Worm (Caenorhabditis elegans) whole organism, L1 larva: ENCODE data around the gene ins-15.

ENCODE experiments used
- C04F5.9 ChIP-seq: sonication (generic microtip); optimal IDR thresholded peaks from 2 replicates; lab custom pipeline; 2016; ENCODE audit warnings: missing genetic modification characterization, missing compliant biosample characterization
- C16A3.4 ChIP-seq: fragments of 150-350 bp; optimal IDR thresholded peaks from 2 replicates; lab custom pipeline; 2014; ENCODE audit warnings: missing biosample characterization, missing genetic modification characterization
- C34B4.2 ChIP-seq: sonication (generic microtip); optimal IDR thresholded peaks from 2 replicates; lab custom pipeline; 2017; ENCODE audit warnings: mild to moderate bottlenecking, missing genetic modification characterization, missing compliant biosample characterization
- Y116A8C.19 ChIP-seq: sonication (generic microtip); optimal IDR thresholded peaks from 2 replicates; lab custom pipeline; 2016; ENCODE audit warnings: missing compliant biosample characterization, missing genetic modification characterization, borderline replicate concordance
- alr-1 ChIP-seq: fragments of 200-800 bp; sonication (Bioruptor generic); optimal IDR thresholded peaks from 2 replicates; lab custom pipeline; 2018; ENCODE audit warnings: borderline replicate concordance, mild to moderate bottlenecking, missing genetic modification characterization, missing compliant biosample characterization
- blmp-1 ChIP-seq: fragments of 150-350 bp; optimal IDR thresholded peaks from 2 replicates; lab custom pipeline; 2014; ENCODE audit warnings: missing biosample characterization, missing genetic modification characterization
- ceh-82 ChIP-seq, 3 experiments: fragments of 150-350 bp in 1 of 3; sonication (generic microtip) in 2 of 3; optimal IDR thresholded peaks; 2 replicates each; lab custom pipeline; 2014 to 2017; ENCODE audit warnings: missing biosample characterization in 3 of 3, missing genetic modification characterization in 3 of 3
- ceh-90 ChIP-seq: sonication (generic microtip); optimal IDR thresholded peaks from 2 replicates; lab custom pipeline; 2016; ENCODE audit warnings: missing genetic modification characterization, missing compliant biosample characterization
- dsc-1 ChIP-seq: sonication (generic microtip); optimal IDR thresholded peaks from 2 replicates; lab custom pipeline; 2016; ENCODE audit warnings: mild to moderate bottlenecking, missing genetic modification characterization, missing compliant biosample characterization
- efl-1 ChIP-seq, 4 experiments: fragments of 150-350 bp; optimal IDR thresholded peaks in 3 of 4; peaks in 1 of 4; 1 replicate in 1 of 4; 2 replicates in 3 of 4; lab custom pipeline; 2014; ENCODE audit warnings: missing biosample characterization in 2 of 4, missing genetic modification characterization in 2 of 4, missing genetic modification reagents in 2 of 4
- egl-13 ChIP-seq: sonication (generic microtip); optimal IDR thresholded peaks from 2 replicates; lab custom pipeline; 2016; ENCODE audit warnings: missing genotype, missing genetic modification reagents, missing genetic modification characterization, missing compliant biosample characterization
- fkh-4 ChIP-seq: sonication (generic microtip); optimal IDR thresholded peaks from 2 replicates; lab custom pipeline; 2016; ENCODE audit warnings: missing compliant biosample characterization, missing genetic modification characterization, borderline replicate concordance
- fkh-8 ChIP-seq: sonication (generic microtip); optimal IDR thresholded peaks from 2 replicates; lab custom pipeline; 2016; ENCODE audit warnings: mild to moderate bottlenecking, missing genetic modification characterization, missing compliant biosample characterization
- fos-1 ChIP-seq: fragments of 150-350 bp; optimal IDR thresholded peaks from 2 replicates; lab custom pipeline; 2014; ENCODE audit warnings: missing biosample characterization, missing genetic modification characterization
- hpl-2 ChIP-seq: fragments of 150-350 bp; optimal IDR thresholded peaks from 2 replicates; lab custom pipeline; 2014; ENCODE audit warnings: missing biosample characterization, missing genetic modification reagents, missing genetic modification characterization
- jun-1 ChIP-seq: fragments of 150-350 bp; optimal IDR thresholded peaks from 2 replicates; lab custom pipeline; 2014; ENCODE audit warnings: missing biosample characterization, missing genetic modification reagents, missing genetic modification characterization
- lin-13 ChIP-seq: fragments of 150-350 bp; optimal IDR thresholded peaks from 2 replicates; lab custom pipeline; 2014; ENCODE audit warnings: missing biosample characterization, missing genetic modification reagents, missing genetic modification characterization
- lin-14 ChIP-seq: fragments of 200-800 bp; sonication (Bioruptor generic); optimal IDR thresholded peaks from 2 replicates; lab custom pipeline; 2018; ENCODE audit warnings: mild to moderate bottlenecking, missing genetic modification characterization, moderate library complexity, missing compliant biosample characterization
- lin-15B ChIP-seq: fragments of 150-350 bp; sonication (generic microtip); optimal IDR thresholded peaks from 3 replicates; lab custom pipeline; 2014; ENCODE audit warnings: missing biosample characterization, missing genetic modification characterization
- lin-35 ChIP-seq, 2 experiments: fragments of 150-350 bp; optimal IDR thresholded peaks; 2 replicates each; lab custom pipeline; 2014; ENCODE audit warnings: missing biosample characterization in 2 of 2, missing genetic modification characterization in 2 of 2, missing genetic modification reagents in 2 of 2
- lir-3 ChIP-seq: sonication (generic microtip); optimal IDR thresholded peaks from 2 replicates; lab custom pipeline; 2016; ENCODE audit warnings: mild to moderate bottlenecking, missing genetic modification characterization, moderate library complexity, missing compliant biosample characterization; ENCODE audit not compliant: poor library complexity
- lsy-2 ChIP-seq, 2 experiments: fragments of 150-350 bp; optimal IDR thresholded peaks; 2 replicates each; lab custom pipeline; 2014; ENCODE audit warnings: missing biosample characterization in 2 of 2, missing genetic modification characterization in 2 of 2
- mdl-1 ChIP-seq, 2 experiments: fragments of 150-350 bp; optimal IDR thresholded peaks; 2 replicates each; lab custom pipeline; 2014 to 2017; ENCODE audit warnings: missing biosample characterization in 2 of 2, missing genetic modification characterization in 2 of 2, inconsistent platforms in 1 of 2
- mep-1 ChIP-seq: fragments of 150-350 bp; optimal IDR thresholded peaks from 2 replicates; lab custom pipeline; 2014; ENCODE audit warnings: missing biosample characterization, missing genetic modification characterization
- nhr-19 ChIP-seq: fragments of 200-800 bp; sonication (Bioruptor generic); conservative IDR thresholded peaks from 2 replicates; pipeline ENCODE4 v1.3.6; 2022; ENCODE audit warnings: missing genetic modification characterization, missing compliant biosample characterization
- nhr-20 ChIP-seq: sonication (generic microtip); optimal IDR thresholded peaks from 2 replicates; lab custom pipeline; 2016; ENCODE audit warnings: mild to moderate bottlenecking, missing genetic modification characterization, missing compliant biosample characterization
- nhr-28 ChIP-seq: fragments of 150-350 bp; optimal IDR thresholded peaks from 2 replicates; lab custom pipeline; 2014; ENCODE audit warnings: missing biosample characterization, missing genetic modification characterization
- nhr-47 ChIP-seq: sonication (generic microtip); optimal IDR thresholded peaks from 2 replicates; lab custom pipeline; 2016; ENCODE audit warnings: mild to moderate bottlenecking, missing genetic modification characterization, moderate library complexity, missing compliant biosample characterization
- nhr-71 ChIP-seq: sonication (generic microtip); optimal IDR thresholded peaks from 2 replicates; lab custom pipeline; 2016; ENCODE audit warnings: mild to moderate bottlenecking, missing genetic modification characterization, moderate library complexity, missing compliant biosample characterization
- rnt-1 ChIP-seq: sonication (generic microtip); optimal IDR thresholded peaks from 2 replicates; lab custom pipeline; 2016; ENCODE audit warnings: mild to moderate bottlenecking, missing genetic modification characterization, moderate library complexity, missing compliant biosample characterization
- sptf-1 ChIP-seq: fragments of 150-350 bp; optimal IDR thresholded peaks from 2 replicates; lab custom pipeline; 2014; ENCODE audit warnings: missing biosample characterization, missing genetic modification characterization
- sup-37 ChIP-seq: fragments of 200-800 bp; sonication (Bioruptor generic); optimal IDR thresholded peaks from 2 replicates; lab custom pipeline; 2018; ENCODE audit warnings: mild to moderate bottlenecking, missing genetic modification characterization, missing compliant biosample characterization
- tbx-2 ChIP-seq: sonication (generic microtip); optimal IDR thresholded peaks from 2 replicates; lab custom pipeline; 2016; ENCODE audit warnings: missing genetic modification characterization, missing compliant biosample characterization
- tlp-1 ChIP-seq: fragments of 150-350 bp; optimal IDR thresholded peaks from 2 replicates; lab custom pipeline; 2014; ENCODE audit warnings: missing biosample characterization, missing genetic modification characterization
- unc-130 ChIP-seq: fragments of 150-350 bp; optimal IDR thresholded peaks from 2 replicates; lab custom pipeline; 2017; ENCODE audit warnings: missing biosample characterization, missing genetic modification characterization, inconsistent platforms
- unc-30 ChIP-seq: sonication (generic microtip); optimal IDR thresholded peaks from 2 replicates; lab custom pipeline; 2017; ENCODE audit warnings: missing biosample characterization, missing genetic modification characterization
- unc-86 ChIP-seq: sonication (generic microtip); optimal IDR thresholded peaks from 2 replicates; lab custom pipeline; 2016; ENCODE audit warnings: missing genetic modification characterization, missing compliant biosample characterization
- unc-98 ChIP-seq: fragments of 200-800 bp; sonication (Bioruptor generic); IDR thresholded peaks from 2 replicates; pipeline ENCODE4 v1.3.6; 2022; ENCODE audit warnings: missing genetic modification characterization, missing compliant biosample characterization
- xbp-1 ChIP-seq: sonication (generic microtip); optimal IDR thresholded peaks from 2 replicates; lab custom pipeline; 2016; ENCODE audit warnings: missing genetic modification characterization, missing compliant biosample characterization
- ztf-4 ChIP-seq: fragments of 150-350 bp; optimal IDR thresholded peaks from 2 replicates; lab custom pipeline; 2014; ENCODE audit warnings: missing biosample characterization, missing genetic modification characterization

ins-15 gene

ce11 chrII:6744648-6745047 lies at the start of gene ins-15:
TSS of gene ins-15 (minus strand) at chrII:6744748.
- TF ChIP-seq efl-1 (optimal IDR thresholded peaks at IDR 0.05; lab: Kevin White, UChicago) = no peak
- TF ChIP-seq efl-1 (GFP tag; optimal IDR thresholded peaks at IDR 0.05 in 1 of 2; lab: Kevin White, UChicago) = peak in 1 of 2 experiments; percentile 12
- TF ChIP-seq tbx-2 (tag; lab: Kevin White, UChicago) = no peak
- TF ChIP-seq mep-1 (tag; lab: Kevin White, UChicago) = no peak
- no peak for TF ChIP-seq Y116A8C.19 (tag; lab: Kevin White, UChicago)
- no peak for TF ChIP-seq unc-98 (GFP tag; lab: Robert Waterston, UW)

ce11 chrII:6791891-6792290 lies 47.3 kb upstream of the ins-15 start, which contains the start of gene T13C2.2:
TSS of gene T13C2.2 (plus strand) at chrII:6792191.
- TF ChIP-seq sup-37 (GFP tag; lab: Kevin White, UChicago) = no peak
- peak; percentile 52 for TF ChIP-seq blmp-1 (tag; lab: Kevin White, UChicago)

DNA sequence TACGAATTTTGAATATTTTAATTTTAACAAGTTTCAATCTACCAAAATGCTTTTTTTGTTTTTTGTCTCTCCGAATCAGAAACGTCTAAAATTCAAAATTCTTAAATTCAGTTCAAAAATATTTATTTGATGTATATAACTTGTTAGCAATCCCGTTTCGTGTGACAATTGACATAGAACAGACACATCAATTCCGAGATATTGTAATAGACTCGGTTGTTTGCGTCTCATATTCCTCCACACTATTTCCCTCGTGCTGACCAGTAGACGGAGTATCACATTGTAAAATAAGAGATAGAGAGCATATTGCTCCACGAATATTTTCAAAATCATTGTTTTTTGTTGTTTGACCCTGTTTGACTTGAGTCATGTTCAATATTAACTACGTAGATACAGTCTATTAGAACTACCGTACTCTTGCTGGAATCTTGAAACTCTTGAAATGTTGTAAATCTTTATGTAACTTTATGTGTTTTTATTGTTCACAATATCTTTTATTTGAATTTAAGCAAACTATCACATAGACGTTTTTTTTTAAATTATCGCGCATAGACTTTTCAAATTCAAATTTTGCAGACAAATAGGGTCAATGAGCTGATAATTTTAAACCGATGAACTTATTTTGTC lies 44.2 kb upstream of the ins-15 start, which contains the start of gene T13C2.3:
Gene T13C2.3, plus strand, starts transcription at position 577 of the 627 bp plus-strand sequence.
- TF ChIP-seq sup-37 (GFP tag; lab: Kevin White, UChicago) (no peak), sptf-1 (no peak), fkh-4 (tag; lab: Kevin White, UChicago) (no peak), egl-13 (tag; lab: Kevin White, UChicago) (no peak), rnt-1 (tag; lab: Kevin White, UChicago) (peak; percentile 6), efl-1 (optimal IDR thresholded peaks at IDR 0.05; lab: Kevin White, UChicago) (no peak), efl-1 (GFP tag; optimal IDR thresholded peaks at IDR 0.05 in 1 of 2; lab: Kevin White, UChicago) (peak in 1 of 2 experiments; percentile 9), lin-14 (GFP tag; lab: Kevin White, UChicago) (peak; percentile 31), unc-30 (tag; lab: Kevin White, UChicago) (no peak), alr-1 (tag; lab: Kevin White, UChicago) (no peak), C34B4.2 (tag; lab: Kevin White, UChicago) (no peak)
- TF ChIP-seq, all 84 proteins: peak for 3

- TF ChIP-seq nhr-71 (tag; lab: Kevin White, UChicago) = no peak
- no peak for TF ChIP-seq lin-15B
- TF ChIP-seq alr-1 (tag; lab: Kevin White, UChicago) = no peak
- TF ChIP-seq nhr-20 (tag; lab: Kevin White, UChicago) = no peak
- TF ChIP-seq Y116A8C.19 (tag; lab: Kevin White, UChicago) = no peak
- no peak for TF ChIP-seq lir-3 (tag; lab: Kevin White, UChicago)
- TF ChIP-seq lin-35 (GFP tag; optimal IDR thresholded peaks at IDR 0.05; lab: Kevin White, UChicago) = no peak
- no peak for TF ChIP-seq unc-86 (tag; lab: Kevin White, UChicago)
- no peak for TF ChIP-seq nhr-47 (tag; lab: Kevin White, UChicago)
- TF ChIP-seq rnt-1 (tag; lab: Kevin White, UChicago) = no peak
- TF ChIP-seq fkh-8 (tag; lab: Kevin White, UChicago) = no peak
These were observed 38.9 kb upstream of the ins-15 start, which contains the start of gene gldi-2 for ce11 chrII:6783377-6783829. TSS of gene gldi-2 (plus strand) at chrII:6783427.

ce11 chrII:6782738-6783163 lies 38.2 kb upstream of the ins-15 start:
- TF ChIP-seq lin-35 (GFP tag; optimal IDR thresholded peaks at IDR 0.05; lab: Kevin White, UChicago) = peak; percentile 32 to 60
- no peak for TF ChIP-seq C04F5.9 (tag; lab: Kevin White, UChicago)
- no peak for TF ChIP-seq ceh-90 (tag; lab: Kevin White, UChicago)
- TF ChIP-seq mdl-1 (tag; optimal IDR thresholded peaks at IDR 0.05; lab: Kevin White, UChicago) = peak in 1 of 2 experiments; percentile 17
- no peak; the same call in 1 of the 2 replicates for TF ChIP-seq nhr-19 (GFP tag; lab: Robert Waterston, UW)
- peak; percentile 65 for TF ChIP-seq nhr-47 (tag; lab: Kevin White, UChicago)
- TF ChIP-seq fos-1 (tag; lab: Kevin White, UChicago) = no peak
- TF ChIP-seq C34B4.2 (tag; lab: Kevin White, UChicago) = no peak
- TF ChIP-seq tbx-2 (tag; lab: Kevin White, UChicago) = peak; percentile 15
- peak; percentile 55 for TF ChIP-seq rnt-1 (tag; lab: Kevin White, UChicago)
- TF ChIP-seq unc-130 (tag; lab: Kevin White, UChicago) = peak; percentile 81
- TF ChIP-seq xbp-1 = peak; percentile 7
- peak in 1 of 3 experiments; percentile 61 for TF ChIP-seq ceh-82 (tag; optimal IDR thresholded peaks at IDR 0.05; lab: Kevin White, UChicago)
- peak; percentile 51 for TF ChIP-seq jun-1 (tag; lab: Kevin White, UChicago)
- no peak for TF ChIP-seq fkh-4 (tag; lab: Kevin White, UChicago)
- peak; percentile 36 for TF ChIP-seq ztf-4 (tag; lab: Kevin White, UChicago)
- no peak for TF ChIP-seq lin-13 (GFP tag; lab: Kevin White, UChicago)
- no peak for TF ChIP-seq dsc-1 (tag; lab: Kevin White, UChicago)
- TF ChIP-seq hpl-2 = no peak
- no peak for TF ChIP-seq unc-98 (GFP tag; lab: Robert Waterston, UW)
- TF ChIP-seq nhr-28 = no peak
- peak; percentile 36 for TF ChIP-seq C16A3.4 (tag; lab: Kevin White, UChicago)
- no peak for TF ChIP-seq tlp-1 (tag; lab: Kevin White, UChicago)
- TF ChIP-seq lsy-2 (tag; optimal IDR thresholded peaks at IDR 0.05; lab: Kevin White, UChicago) = peak; percentile 49 to 75
